Worm (Caenorhabditis elegans): ENCODE results near the gene T04F3.5.

T04F3.5 gene

ce11 chrV:11757358-11757757 lies 3.1 kb upstream of the T04F3.5 start, which contains the start of gene smoc-1:
smoc-1 (plus strand) TSS chrV:11757658.
- no peak for TF ChIP-seq dao-5 (tag; optimal IDR thresholded peaks at IDR 0.05)
- no peak for TF ChIP-seq W03F9.2 (tag; optimal IDR thresholded peaks at IDR 0.05)
- TF ChIP-seq him-1 (tag; optimal IDR thresholded peaks at IDR 0.05) = no peak

- TF ChIP-seq him-1 (tag; optimal IDR thresholded peaks at IDR 0.05) = no peak
- TF ChIP-seq W03F9.2 (tag; optimal IDR thresholded peaks at IDR 0.05) = no peak
- no peak for TF ChIP-seq dao-5 (tag; optimal IDR thresholded peaks at IDR 0.05)
These were observed 1.8 kb upstream of the T04F3.5 start, which contains the start of gene T04F3.3 for ce11 chrV:11758635-11759034. T04F3.3 (plus strand) TSS chrV:11758935.

ce11 chrV:11762863-11763262 lies 2.4 kb downstream of the T04F3.5 start, which contains the start of gene T04F3.4:
T04F3.4 (minus strand) TSS chrV:11763049.
- TF ChIP-seq dao-5 (tag; optimal IDR thresholded peaks at IDR 0.05) = no peak
- TF ChIP-seq W03F9.2 (tag; optimal IDR thresholded peaks at IDR 0.05) = no peak
- no peak for TF ChIP-seq him-1 (tag; optimal IDR thresholded peaks at IDR 0.05)

ce11 chrV:11764373-11764954 lies 4.0 kb downstream of the T04F3.5 start, which contains the start of the genes F55A11.1 and syx-5:
F55A11.1 (minus strand) TSS chrV:11764385.
syx-5 (plus strand) TSS chrV:11764904.
- TF ChIP-seq W03F9.2 (tag; optimal IDR thresholded peaks at IDR 0.05) = peak; percentile 87
- peak; percentile 69 for TF ChIP-seq him-1 (tag; optimal IDR thresholded peaks at IDR 0.05)
- TF ChIP-seq dao-5 (tag; optimal IDR thresholded peaks at IDR 0.05) = no peak

ce11 chrV:11767028-11767427 lies 6.6 kb downstream of the T04F3.5 start, which contains the start of gene sel-11:
sel-11 (plus strand) TSS chrV:11767328.
- TF ChIP-seq dao-5 (tag; optimal IDR thresholded peaks at IDR 0.05) (no peak), W03F9.2 (tag; optimal IDR thresholded peaks at IDR 0.05) (no peak), him-1 (tag; optimal IDR thresholded peaks at IDR 0.05) (no peak)

- no peak for TF ChIP-seq him-1 (tag; optimal IDR thresholded peaks at IDR 0.05)
- TF ChIP-seq dao-5 (tag; optimal IDR thresholded peaks at IDR 0.05) = no peak
- no peak for TF ChIP-seq W03F9.2 (tag; optimal IDR thresholded peaks at IDR 0.05)
These were observed 9.2 kb downstream of the T04F3.5 start for ce11 chrV:11769646-11770045.

ce11 chrV:11770053-11770517 lies 9.6 kb downstream of the T04F3.5 start, which contains the start of gene F55A11.4:
F55A11.4 (plus strand) TSS chrV:11770467.
- no peak for TF ChIP-seq W03F9.2 (tag; optimal IDR thresholded peaks at IDR 0.05)
- TF ChIP-seq dao-5 (tag; optimal IDR thresholded peaks at IDR 0.05) = no peak
- TF ChIP-seq him-1 (tag; optimal IDR thresholded peaks at IDR 0.05) = no peak

ce11 chrV:11773420-11773819 lies 12.9 kb downstream of the T04F3.5 start, which contains the start of gene bus-18:
bus-18 (plus strand) TSS chrV:11773720.
- no peak for TF ChIP-seq him-1 (tag; optimal IDR thresholded peaks at IDR 0.05)
- no peak for TF ChIP-seq dao-5 (tag; optimal IDR thresholded peaks at IDR 0.05)
- TF ChIP-seq W03F9.2 (tag; optimal IDR thresholded peaks at IDR 0.05) = no peak

- TF ChIP-seq him-1 (tag; optimal IDR thresholded peaks at IDR 0.05) (no peak), W03F9.2 (tag; optimal IDR thresholded peaks at IDR 0.05) (no peak), dao-5 (tag; optimal IDR thresholded peaks at IDR 0.05) (no peak)
These were observed 13.5 kb downstream of the T04F3.5 start for ce11 chrV:11773934-11774333.

ce11 chrV:11776538-11776937 lies 16.1 kb downstream of the T04F3.5 start, which contains the start of gene F55A11.6:
F55A11.6 (plus strand) TSS chrV:11776838.
- TF ChIP-seq W03F9.2 (tag; optimal IDR thresholded peaks at IDR 0.05) (no peak), him-1 (tag; optimal IDR thresholded peaks at IDR 0.05) (no peak), dao-5 (tag; optimal IDR thresholded peaks at IDR 0.05) (no peak)

- TF ChIP-seq him-1 (tag; optimal IDR thresholded peaks at IDR 0.05) (no peak), W03F9.2 (tag; optimal IDR thresholded peaks at IDR 0.05) (no peak), dao-5 (tag; optimal IDR thresholded peaks at IDR 0.05) (no peak)
These were observed 17.4 kb downstream of the T04F3.5 start for ce11 chrV:11777846-11778245.

- no peak for TF ChIP-seq dao-5 (tag; optimal IDR thresholded peaks at IDR 0.05)
- no peak for TF ChIP-seq him-1 (tag; optimal IDR thresholded peaks at IDR 0.05)
- no peak for TF ChIP-seq W03F9.2 (tag; optimal IDR thresholded peaks at IDR 0.05)
These were observed 18.8 kb downstream of the T04F3.5 start for ce11 chrV:11779310-11779709.

- TF ChIP-seq him-1 (tag; optimal IDR thresholded peaks at IDR 0.05) = no peak
- TF ChIP-seq W03F9.2 (tag; optimal IDR thresholded peaks at IDR 0.05) = no peak
- no peak for TF ChIP-seq dao-5 (tag; optimal IDR thresholded peaks at IDR 0.05)
These were observed 19.3 kb downstream of the T04F3.5 start for ce11 chrV:11779810-11780209.

- peak; percentile 82 for TF ChIP-seq dao-5 (tag; optimal IDR thresholded peaks at IDR 0.05)
- TF ChIP-seq him-1 (tag; optimal IDR thresholded peaks at IDR 0.05) = peak; percentile 72
- peak; percentile 78 for TF ChIP-seq W03F9.2 (tag; optimal IDR thresholded peaks at IDR 0.05)
These were observed 22.5 kb downstream of the T04F3.5 start, which contains the start of gene F55A11.11 for ce11 chrV:11782809-11783440. F55A11.11 (plus strand) TSS chrV:11783149.

All from whole organism, L4/young adult.